Fruit fly (Drosophila melanogaster) whole organism: ENCODE results near the gene CG31176.

ENCODE experiments used
- CG8478 ChIP-seq: fragments of >200 bp; optimal IDR thresholded peaks from 2 replicates; lab custom pipeline; 2018; ENCODE audit warnings: inconsistent platforms
- Dll ChIP-seq: fragments of >200 bp; optimal IDR thresholded peaks from 2 replicates; lab custom pipeline; 2017
- EcR ChIP-seq, 2 experiments: fragments of >200 bp; optimal IDR thresholded peaks; 2 replicates each; lab custom pipeline; 2017; ENCODE audit warnings: missing biosample characterization in 2 of 2, missing genetic modification characterization in 2 of 2, missing genetic modification reagents in 2 of 2
- pan ChIP-seq: fragments of >200 bp; optimal IDR thresholded peaks from 2 replicates; lab custom pipeline; 2017
- psq ChIP-seq: fragments of >200 bp; optimal IDR thresholded peaks from 2 replicates; lab custom pipeline; 2017
- usp ChIP-seq: fragments of >200 bp; optimal IDR thresholded peaks from 2 replicates; lab custom pipeline; 2017; ENCODE audit warnings: missing biosample characterization, missing genetic modification characterization, mixed read lengths

DNA sequence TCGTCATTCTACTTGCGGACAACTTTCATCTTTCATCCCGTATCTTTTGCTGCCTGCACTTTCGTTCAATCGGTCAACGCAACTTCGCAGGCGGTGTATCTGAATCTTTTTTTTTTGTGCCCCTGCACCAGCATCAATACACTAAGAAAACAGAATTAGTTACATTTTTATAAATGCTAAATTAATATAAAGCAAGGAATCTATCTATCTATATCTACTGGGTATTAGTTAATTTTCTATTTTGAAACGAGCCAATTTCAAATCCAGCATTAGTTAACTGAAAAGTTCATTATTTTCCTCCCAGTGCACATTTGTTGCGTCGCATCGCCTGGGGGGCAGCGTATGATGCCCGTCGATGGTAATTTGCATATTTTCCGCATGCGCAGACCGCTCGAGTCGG is 13.4 kb upstream of the CG31176 start:
- TF ChIP-seq psq (lab: Kevin White, UChicago) = no peak
- TF ChIP-seq pan (lab: Kevin White, UChicago) = no peak
- TF ChIP-seq usp = no peak
- TF ChIP-seq EcR (GFP tag; optimal IDR thresholded peaks at IDR 0.05; lab: Kevin White, UChicago) = no peak
- TF ChIP-seq CG8478 (lab: Kevin White, UChicago) = no peak
- TF ChIP-seq Dll (lab: Kevin White, UChicago) = no peak
